Fruit fly (Drosophila melanogaster) whole organism, adult: Measurements from ENCODE around the gene dsd.
A peak's percentile ranks its signal among the peaks of the same experiment; 100 is the strongest.

Source experiments
- CG11617 ChIP-seq: fragments of 200-800 bp; sonication (Bioruptor generic); optimal IDR thresholded peaks from 2 replicates; lab custom pipeline; 2017; ENCODE audit warnings: mild to moderate bottlenecking, missing biosample characterization, missing genetic modification reagents, missing genetic modification characterization
- CG12768 ChIP-seq: fragments of 200-800 bp; sonication (Bioruptor generic); optimal IDR thresholded peaks from 2 replicates; lab custom pipeline; 2017; ENCODE audit warnings: missing biosample characterization, missing genetic modification characterization, mild to moderate bottlenecking, moderate library complexity, missing genetic modification reagents
- CG14711 ChIP-seq: fragments of 200-800 bp; sonication (Bioruptor generic); optimal IDR thresholded peaks from 2 replicates; lab custom pipeline; 2018; ENCODE audit warnings: missing biosample characterization, mild to moderate bottlenecking, missing genetic modification characterization, moderate library complexity
- CG1620 ChIP-seq: fragments of 200-800 bp; sonication (Bioruptor generic); optimal IDR thresholded peaks from 2 replicates; lab custom pipeline; 2016; ENCODE audit warnings: missing biosample characterization, missing genetic modification characterization
- CG33017 ChIP-seq: fragments of 200-800 bp; sonication (Bioruptor generic); optimal IDR thresholded peaks from 2 replicates; lab custom pipeline; 2018; ENCODE audit warnings: missing biosample characterization, mild to moderate bottlenecking, missing genetic modification characterization, moderate library complexity
- CG5204 ChIP-seq: fragments of 200-800 bp; sonication (Bioruptor generic); optimal IDR thresholded peaks from 2 replicates; lab custom pipeline; 2016; ENCODE audit warnings: missing biosample characterization, missing genetic modification characterization
- CG7045 ChIP-seq: fragments of 200-800 bp; sonication (Bioruptor generic); optimal IDR thresholded peaks from 2 replicates; lab custom pipeline; 2017; ENCODE audit warnings: missing biosample characterization, mild to moderate bottlenecking, missing genetic modification characterization
- CG7101 ChIP-seq: fragments of 200-800 bp; sonication (Bioruptor generic); optimal IDR thresholded peaks from 2 replicates; lab custom pipeline; 2018; ENCODE audit warnings: missing biosample characterization, mild to moderate bottlenecking, missing genetic modification characterization, moderate library complexity
- Clk ChIP-seq: fragments of 200-800 bp; sonication (Bioruptor generic); optimal IDR thresholded peaks from 2 replicates; lab custom pipeline; 2017; ENCODE audit warnings: missing biosample characterization, missing genetic modification characterization
- Crg-1 ChIP-seq: fragments of 200-800 bp; sonication (Bioruptor generic); optimal IDR thresholded peaks from 2 replicates; lab custom pipeline; 2016; ENCODE audit warnings: missing biosample characterization, missing genetic modification characterization
- Hr96 ChIP-seq: fragments of 200-800 bp; sonication (Bioruptor generic); optimal IDR thresholded peaks from 2 replicates; lab custom pipeline; 2016; ENCODE audit warnings: missing biosample characterization, missing genetic modification characterization
- Mnt ChIP-seq: fragments of 200-800 bp; sonication (Bioruptor generic); optimal IDR thresholded peaks from 2 replicates; lab custom pipeline; 2016; ENCODE audit warnings: missing biosample characterization, mild to moderate bottlenecking, missing genetic modification characterization
- bab1 ChIP-seq: fragments of 200-800 bp; sonication (Bioruptor generic); optimal IDR thresholded peaks from 3 replicates; lab custom pipeline; 2019; ENCODE audit warnings: missing biosample characterization, mild to moderate bottlenecking, missing genetic modification characterization, moderate library complexity
- cic ChIP-seq: fragments of 200-800 bp; sonication (Bioruptor generic); optimal IDR thresholded peaks from 2 replicates; lab custom pipeline; 2017; ENCODE audit warnings: missing biosample characterization, mild to moderate bottlenecking, missing genetic modification characterization, moderate library complexity
- cnc ChIP-seq, 2 experiments: fragments of >200 bp; optimal IDR thresholded peaks; 2 replicates each; lab custom pipeline; 2017
- kay ChIP-seq: fragments of 200-800 bp; sonication (Bioruptor generic); peaks from one replicate; lab custom pipeline; 2016; ENCODE audit warnings: missing biosample characterization, missing genetic modification characterization, borderline replicate concordance
- ovo ChIP-seq: fragments of 200-800 bp; sonication (Bioruptor generic); optimal IDR thresholded peaks from 2 replicates; lab custom pipeline; 2016; ENCODE audit warnings: missing biosample characterization, missing genetic modification characterization
- pad ChIP-seq: fragments of 200-800 bp; sonication (Bioruptor generic); optimal IDR thresholded peaks from 3 replicates; lab custom pipeline; 2017; ENCODE audit warnings: missing biosample characterization, missing genetic modification characterization, mild to moderate bottlenecking, moderate library complexity, missing genetic modification reagents
- tj ChIP-seq: fragments of 200-800 bp; sonication (Bioruptor generic); optimal IDR thresholded peaks from 3 replicates; lab custom pipeline; 2017; ENCODE audit warnings: missing biosample characterization, mild to moderate bottlenecking, missing genetic modification characterization, moderate library complexity
- toe ChIP-seq: fragments of 200-800 bp; sonication (Bioruptor generic); optimal IDR thresholded peaks from 2 replicates; lab custom pipeline; 2016; ENCODE audit warnings: missing biosample characterization, missing genetic modification characterization

Gene dsd

dm6 chr3R:27616493-27616892 is 9.3 kb upstream of the dsd start:
- no peak for TF ChIP-seq Crg-1 (GFP tag; lab: Kevin White, UChicago)
- TF ChIP-seq bab1 (GFP tag; lab: Kevin White, UChicago) = no peak
- TF ChIP-seq CG14711 (tag; lab: Kevin White, UChicago) = no peak
- no peak for TF ChIP-seq toe (GFP tag; lab: Kevin White, UChicago)
- no peak for TF ChIP-seq CG7045 (GFP tag; lab: Kevin White, UChicago)
- no peak for TF ChIP-seq CG7101
- no peak for TF ChIP-seq Mnt (GFP tag; lab: Kevin White, UChicago)
- no peak for TF ChIP-seq kay
- TF ChIP-seq tj (GFP tag; lab: Kevin White, UChicago) = no peak
- TF ChIP-seq pad (GFP tag; lab: Kevin White, UChicago) = no peak
- no peak for TF ChIP-seq CG5204
- no peak for TF ChIP-seq CG12768 (GFP tag; lab: Kevin White, UChicago)
- no peak for TF ChIP-seq Clk
- no peak for TF ChIP-seq cic (GFP tag; lab: Kevin White, UChicago)
- no peak for TF ChIP-seq Hr96
- no peak for TF ChIP-seq cnc (optimal IDR thresholded peaks at IDR 0.05; lab: Kevin White, UChicago)
- no peak for TF ChIP-seq CG11617 (GFP tag; lab: Kevin White, UChicago)
- TF ChIP-seq CG33017 (tag; lab: Kevin White, UChicago) = no peak

- no peak for TF ChIP-seq kay
- no peak for TF ChIP-seq CG14711 (tag; lab: Kevin White, UChicago)
- TF ChIP-seq ovo (GFP tag; lab: Kevin White, UChicago) = no peak
- TF ChIP-seq CG7101 = no peak
- no peak for TF ChIP-seq CG11617 (GFP tag; lab: Kevin White, UChicago)
- no peak for TF ChIP-seq CG5204
- TF ChIP-seq CG1620 (GFP tag; lab: Kevin White, UChicago) = no peak
- no peak for TF ChIP-seq cic (GFP tag; lab: Kevin White, UChicago)
- no peak for TF ChIP-seq Hr96
Measured at dm6 chr3R:27613814-27614213, 6.6 kb upstream of the dsd start.

- TF ChIP-seq CG7045 (GFP tag; lab: Kevin White, UChicago) = no peak
- no peak for TF ChIP-seq kay
- no peak for TF ChIP-seq cnc (optimal IDR thresholded peaks at IDR 0.05; lab: Kevin White, UChicago)
- no peak for TF ChIP-seq CG5204
- TF ChIP-seq Hr96 = no peak
- no peak for TF ChIP-seq Clk
- no peak for TF ChIP-seq pad (GFP tag; lab: Kevin White, UChicago)
- TF ChIP-seq CG1620 (GFP tag; lab: Kevin White, UChicago) = no peak
Measured at dm6 chr3R:27610622-27611021, 3.4 kb upstream of the dsd start.

dm6 chr3R:27609118-27610042 is 2.2 kb upstream of the dsd start:
- TF ChIP-seq ovo (GFP tag; lab: Kevin White, UChicago) (no peak), Hr96 (no peak), CG1620 (GFP tag; lab: Kevin White, UChicago) (no peak), CG5204 (no peak)

- TF ChIP-seq CG5204 = peak; percentile 11
- no peak for TF ChIP-seq CG11617 (GFP tag; lab: Kevin White, UChicago)
Measured at dm6 chr3R:27608536-27608935, 1.3 kb upstream of the dsd start.

dm6 chr3R:27608000-27608399 is 804 bp upstream of the dsd start:
- peak; percentile 72 for TF ChIP-seq Mnt (GFP tag; lab: Kevin White, UChicago)
- TF ChIP-seq CG5204 = no peak
- TF ChIP-seq CG1620 (GFP tag; lab: Kevin White, UChicago) = no peak
- TF ChIP-seq Clk = no peak

- TF ChIP-seq Mnt (GFP tag; lab: Kevin White, UChicago) (peak; percentile 9), CG12768 (GFP tag; lab: Kevin White, UChicago) (peak; percentile 41), pad (GFP tag; lab: Kevin White, UChicago) (no peak), CG7101 (peak; percentile 42), kay (peak; percentile 97), bab1 (GFP tag; lab: Kevin White, UChicago) (no peak), cic (GFP tag; lab: Kevin White, UChicago) (peak; percentile 60), CG11617 (GFP tag; lab: Kevin White, UChicago) (peak; percentile 18)
Measured at dm6 chr3R:27605534-27606250, 1.5 kb downstream of the dsd start.
